Worm (Caenorhabditis elegans) whole organism, young adult: ENCODE results near the gene srd-49.
A peak's percentile ranks its signal among the peaks of the same experiment; 100 is the strongest.
"Not testable (repeated sequence)": the region's sequence is repeated elsewhere in the genome, so short reads cannot be mapped to it uniquely, and the experiment has no call there.

ENCODE experiments used
- C06A6.2 ChIP-seq: fragments of 200-800 bp; sonication (Bioruptor generic); conservative IDR thresholded peaks from 2 replicates; pipeline ENCODE4 v1.3.6; 2022; ENCODE audit warnings: missing genetic modification characterization, missing compliant biosample characterization
- C17E4.6 ChIP-seq: fragments of 200-800 bp; sonication (Bioruptor generic); IDR thresholded peaks from 2 replicates; pipeline ENCODE4 v1.3.6; 2022; ENCODE audit warnings: missing genetic modification reagents, missing genetic modification characterization, missing compliant biosample characterization
- D2030.7 ChIP-seq: fragments of 200-800 bp; sonication (Bioruptor generic); IDR thresholded peaks from 2 replicates; pipeline ENCODE4 v1.3.6; 2022; ENCODE audit warnings: missing genetic modification reagents, missing genetic modification characterization, missing compliant biosample characterization
- F33H1.4 ChIP-seq: fragments of 200-800 bp; sonication (Bioruptor generic); IDR thresholded peaks from 2 replicates; pipeline ENCODE4 v1.3.6; 2022; ENCODE audit warnings: missing genetic modification reagents, missing genetic modification characterization, missing compliant biosample characterization
- F37B4.10 ChIP-seq: fragments of 200-800 bp; sonication (Bioruptor generic); IDR thresholded peaks from 2 replicates; pipeline ENCODE4 v1.3.6; 2022; ENCODE audit warnings: missing genetic modification characterization, missing compliant biosample characterization
- K11D2.4 ChIP-seq: fragments of 200-800 bp; sonication (Bioruptor generic); IDR thresholded peaks from 2 replicates; pipeline ENCODE4 v1.3.6; 2022; ENCODE audit warnings: missing genetic modification reagents, missing genetic modification characterization, missing compliant biosample characterization
- Y53G8AR.9 ChIP-seq: fragments of 200-800 bp; sonication (Bioruptor generic); conservative IDR thresholded peaks from 2 replicates; pipeline ENCODE4 v1.3.6; 2022; ENCODE audit warnings: missing genetic modification reagents, missing genetic modification characterization, missing compliant biosample characterization
- Y56A3A.18 ChIP-seq: fragments of 200-800 bp; sonication (Bioruptor generic); IDR thresholded peaks from 2 replicates; pipeline ENCODE4 v1.3.6; 2022; ENCODE audit warnings: missing genetic modification reagents, missing genetic modification characterization, missing compliant biosample characterization
- Y95B8A.8 ChIP-seq: fragments of 200-800 bp; sonication (Bioruptor generic); IDR thresholded peaks from 2 replicates; pipeline ENCODE4 v1.3.6; 2022; ENCODE audit warnings: missing genetic modification reagents, missing genetic modification characterization, missing compliant biosample characterization
- ZK185.1 ChIP-seq: sonication (generic microtip); optimal IDR thresholded peaks from 2 replicates; lab custom pipeline; 2016; ENCODE audit warnings: mild to moderate bottlenecking, missing genetic modification characterization, missing compliant biosample characterization; ENCODE audit not compliant: poor library complexity, severe bottlenecking
- attf-6 ChIP-seq: fragments of 200-800 bp; sonication (Bioruptor generic); IDR thresholded peaks from 2 replicates; pipeline ENCODE4 v1.3.6; 2022; ENCODE audit warnings: missing genetic modification reagents, missing genetic modification characterization, missing compliant biosample characterization
- bed-1 ChIP-seq: fragments of 200-800 bp; sonication (Bioruptor generic); IDR thresholded peaks from 2 replicates; pipeline ENCODE4 v1.3.6; 2022; ENCODE audit warnings: missing genetic modification reagents, missing genetic modification characterization, missing compliant biosample characterization
- cebp-1 ChIP-seq, 2 experiments: fragments of 200-800 bp in 1 of 2; sonication (Bioruptor generic) in 1 of 2; sonication (generic microtip) in 1 of 2; IDR thresholded peaks in 1 of 2; optimal IDR thresholded peaks in 1 of 2; 2 replicates each; pipeline versions ENCODE4 v1.3.6 to Lab custom; 2017 to 2022; ENCODE audit warnings: missing compliant biosample characterization in 2 of 2, missing genetic modification characterization in 2 of 2, mild to moderate bottlenecking in 1 of 2, missing genetic modification reagents in 1 of 2, moderate library complexity in 1 of 2
- ceh-100 ChIP-seq: fragments of 200-800 bp; sonication (Bioruptor generic); IDR thresholded peaks from 2 replicates; pipeline ENCODE4 v1.3.6; 2022; ENCODE audit warnings: missing genetic modification reagents, missing genetic modification characterization, missing compliant biosample characterization
- ceh-91 ChIP-seq: fragments of 200-800 bp; sonication (Bioruptor generic); IDR thresholded peaks from 2 replicates; pipeline ENCODE4 v1.3.6; 2022; ENCODE audit warnings: missing genetic modification reagents, missing genetic modification characterization, missing compliant biosample characterization
- dox-1 ChIP-seq: fragments of 200-800 bp; sonication (Bioruptor generic); IDR thresholded peaks from 2 replicates; pipeline ENCODE4 v1.3.6; 2022; ENCODE audit warnings: missing genetic modification reagents, missing genetic modification characterization, missing compliant biosample characterization
- egl-44 ChIP-seq: fragments of 200-800 bp; sonication (Bioruptor generic); IDR thresholded peaks from 2 replicates; pipeline ENCODE4 v1.3.6; 2022; ENCODE audit warnings: missing genetic modification reagents, missing genetic modification characterization, missing compliant biosample characterization
- egrh-3 ChIP-seq: fragments of 200-800 bp; sonication (Bioruptor generic); IDR thresholded peaks from 2 replicates; pipeline ENCODE4 v1.3.6; 2022; ENCODE audit warnings: missing genetic modification reagents, missing genetic modification characterization, missing compliant biosample characterization
- ekl-4 ChIP-seq: fragments of 200-800 bp; sonication (Bioruptor generic); IDR thresholded peaks from 2 replicates; pipeline ENCODE4 v1.3.6; 2022; ENCODE audit warnings: missing genetic modification reagents, missing genetic modification characterization, missing compliant biosample characterization
- hmg-1.2 ChIP-seq: fragments of 200-800 bp; sonication (Bioruptor generic); IDR thresholded peaks from 2 replicates; pipeline ENCODE4 v1.3.6; 2022; ENCODE audit warnings: missing genetic modification reagents, missing genetic modification characterization, missing compliant biosample characterization
- hsf-1 ChIP-seq: fragments of 200-800 bp; sonication (Bioruptor generic); IDR thresholded peaks from 2 replicates; pipeline ENCODE4 v1.3.6; 2022; ENCODE audit warnings: missing genetic modification reagents, missing genetic modification characterization, missing compliant biosample characterization
- lag-1 ChIP-seq: fragments of 200-800 bp; sonication (Bioruptor generic); IDR thresholded peaks from 2 replicates; pipeline ENCODE4 v1.3.6; 2022; ENCODE audit warnings: missing genetic modification reagents, missing genetic modification characterization, missing compliant biosample characterization
- let-526 ChIP-seq: fragments of 200-800 bp; sonication (Bioruptor generic); IDR thresholded peaks from 2 replicates; pipeline ENCODE4 v1.3.6; 2022; ENCODE audit warnings: missing genetic modification reagents, missing genetic modification characterization, missing compliant biosample characterization
- lin-26 ChIP-seq: fragments of 200-800 bp; sonication (Bioruptor generic); IDR thresholded peaks from 2 replicates; pipeline ENCODE4 v1.3.6; 2022; ENCODE audit warnings: missing genetic modification reagents, missing genetic modification characterization, missing compliant biosample characterization
- madf-3 ChIP-seq: fragments of 200-800 bp; sonication (Bioruptor generic); IDR thresholded peaks from 2 replicates; pipeline ENCODE4 v1.3.6; 2022; ENCODE audit warnings: missing genetic modification reagents, missing genetic modification characterization, missing compliant biosample characterization
- madf-6 ChIP-seq: fragments of 200-800 bp; sonication (Bioruptor generic); IDR thresholded peaks from 2 replicates; pipeline ENCODE4 v1.3.6; 2022; ENCODE audit warnings: missing genetic modification reagents, missing genetic modification characterization, missing compliant biosample characterization
- madf-8 ChIP-seq: fragments of 200-800 bp; sonication (Bioruptor generic); conservative IDR thresholded peaks from 2 replicates; pipeline ENCODE4 v1.3.6; 2022; ENCODE audit warnings: missing genetic modification reagents, missing genetic modification characterization, missing compliant biosample characterization
- mcd-1 ChIP-seq: fragments of 200-800 bp; sonication (Bioruptor generic); IDR thresholded peaks from 2 replicates; pipeline ENCODE4 v1.3.6; 2022; ENCODE audit warnings: missing genetic modification reagents, missing genetic modification characterization, missing compliant biosample characterization
- nfyb-1 ChIP-seq: fragments of 200-800 bp; sonication (Bioruptor generic); IDR thresholded peaks from 2 replicates; pipeline ENCODE4 v1.3.6; 2022; ENCODE audit warnings: missing genetic modification reagents, missing genetic modification characterization, missing compliant biosample characterization
- pbrm-1 ChIP-seq: fragments of 200-800 bp; sonication (Bioruptor generic); IDR thresholded peaks from 2 replicates; pipeline ENCODE4 v1.3.6; 2022; ENCODE audit warnings: missing genetic modification reagents, missing genetic modification characterization, missing compliant biosample characterization
- rcor-1 ChIP-seq: fragments of 200-800 bp; sonication (Bioruptor generic); IDR thresholded peaks from 2 replicates; pipeline ENCODE4 v1.3.6; 2022; ENCODE audit warnings: missing genetic modification reagents, missing genetic modification characterization, missing compliant biosample characterization
- sea-2 ChIP-seq: fragments of 200-800 bp; sonication (Bioruptor generic); IDR thresholded peaks from 2 replicates; pipeline ENCODE4 v1.3.6; 2022; ENCODE audit warnings: missing genetic modification characterization, missing compliant biosample characterization
- xnd-1 ChIP-seq: sonication (generic microtip); optimal IDR thresholded peaks from 2 replicates; lab custom pipeline; 2016; ENCODE audit warnings: missing genotype, missing genetic modification reagents, missing genetic modification characterization, missing compliant biosample characterization
- ztf-28 ChIP-seq: fragments of 200-800 bp; sonication (Bioruptor generic); IDR thresholded peaks from 2 replicates; pipeline ENCODE4 v1.3.6; 2022; ENCODE audit warnings: missing genetic modification reagents, missing genetic modification characterization, missing compliant biosample characterization

srd-49 gene

DNA sequence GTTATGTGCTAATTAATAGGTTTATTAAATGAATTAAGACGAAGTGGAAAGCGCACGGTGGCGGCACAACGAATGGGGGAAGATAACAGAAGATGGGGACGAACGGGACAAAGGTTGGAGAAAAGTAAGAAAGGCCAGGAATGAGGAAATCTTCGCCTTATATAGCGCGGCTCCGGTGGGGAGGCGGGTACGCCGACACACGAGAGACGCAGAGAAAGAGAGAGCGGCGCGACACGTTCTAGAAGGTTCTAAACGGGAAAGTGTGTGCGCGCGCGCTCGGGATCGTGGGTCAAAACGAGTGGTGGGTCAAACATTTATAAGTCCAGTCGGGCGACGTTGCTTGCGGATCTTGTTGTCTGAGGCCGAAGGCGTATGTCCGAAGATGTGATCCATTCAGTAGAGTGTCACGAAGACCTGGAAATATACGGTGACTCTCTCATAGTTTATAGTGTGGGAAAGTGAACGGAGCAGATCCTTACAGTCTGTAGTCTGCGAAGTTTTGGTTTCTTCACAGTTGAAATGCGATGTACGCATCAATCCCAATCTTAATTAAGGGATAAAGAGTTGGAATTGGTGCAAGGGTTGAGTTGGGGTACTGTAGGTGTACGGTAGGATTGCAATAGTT lies 45.2 kb upstream of the srd-49 start:
- TF ChIP-seq K11D2.4 (GFP tag; lab: Robert Waterston, UW) (peak; percentile 84), madf-6 (GFP tag; lab: Robert Waterston, UW) (peak; percentile 94), C06A6.2 (GFP tag; lab: Robert Waterston, UW) (peak; percentile 44; the same call in 1 of the 2 replicates), F33H1.4 (peak; percentile 51), hsf-1 (GFP tag; lab: Robert Waterston, UW) (peak; percentile 99), hmg-1.2 (GFP tag; lab: Robert Waterston, UW) (peak; percentile 79), nfyb-1 (GFP tag; lab: Robert Waterston, UW) (0 out of 2 replicates have a peak, but pooled peaks have one; percentile 59), pbrm-1 (peak; percentile 57; the same call in 1 of the 2 replicates), bed-1 (0 out of 2 replicates have a peak, but pooled peaks have one; percentile 58), D2030.7 (peak; percentile 70), F37B4.10 (GFP tag; lab: Robert Waterston, UW) (0 out of 2 replicates have a peak, but pooled peaks have one; percentile 63), attf-6 (peak; percentile 23; the same call in 1 of the 2 replicates), egl-44 (GFP tag; lab: Robert Waterston, UW) (peak; percentile 63; the same call in 1 of the 2 replicates), ceh-100 (GFP tag; lab: Robert Waterston, UW) (peak; percentile 13; the same call in 1 of the 2 replicates), ceh-91 (GFP tag; lab: Robert Waterston, UW) (peak; percentile 43), dox-1 (GFP tag; lab: Robert Waterston, UW) (peak; percentile 76; the same call in 1 of the 2 replicates), Y53G8AR.9 (GFP tag; lab: Robert Waterston, UW) (peak; percentile 57; the same call in 1 of the 2 replicates), C17E4.6 (GFP tag; lab: Robert Waterston, UW) (peak; percentile 78), madf-8 (GFP tag; lab: Robert Waterston, UW) (peak; percentile 90), madf-3 (GFP tag; lab: Robert Waterston, UW) (peak; percentile 91), ekl-4 (peak; percentile 66; the same call in 1 of the 2 replicates), cebp-1 (GFP tag; IDR thresholded peaks at IDR 0.05; lab: Robert Waterston, UW) (peak; percentile 46; the same call in 1 of the 2 replicates), Y95B8A.8 (peak; percentile 60; the same call in 1 of the 2 replicates), rcor-1 (GFP tag; lab: Robert Waterston, UW) (peak; percentile 56; the same call in 1 of the 2 replicates), egrh-3 (GFP tag; lab: Robert Waterston, UW) (peak; percentile 60; the same call in 1 of the 2 replicates), ztf-28 (GFP tag; lab: Robert Waterston, UW) (0 out of 2 replicates have a peak, but pooled peaks have one; percentile 30), xnd-1 (tag; lab: Kevin White, UChicago) (peak; percentile 57), let-526 (GFP tag; lab: Robert Waterston, UW) (peak; percentile 49; the same call in 1 of the 2 replicates), mcd-1 (GFP tag; lab: Robert Waterston, UW) (peak; percentile 75)
- not testable (repeated sequence) for TF ChIP-seq cebp-1 (tag; optimal IDR thresholded peaks at IDR 0.05; lab: Kevin White, UChicago)

DNA sequence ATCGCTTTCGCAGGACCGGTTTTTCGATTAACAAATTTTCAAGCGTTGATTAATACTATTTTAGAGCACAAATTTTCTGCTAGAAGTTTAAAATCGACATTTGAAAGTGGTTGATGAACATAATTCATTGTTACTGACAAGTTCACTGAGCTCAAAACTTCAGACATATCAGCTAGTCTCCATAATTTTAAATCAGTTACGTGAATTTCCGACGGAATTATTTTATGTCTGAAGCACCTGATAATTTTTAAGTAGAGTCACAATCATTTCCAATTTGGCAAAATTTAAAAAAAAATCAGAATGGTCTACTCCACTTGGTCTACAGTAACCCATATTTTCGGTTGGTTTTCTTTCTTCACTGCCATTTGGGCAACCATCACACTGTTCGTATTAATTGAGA lies 42.6 kb upstream of the srd-49 start, which contains the start of gene str-118:
TSS of gene str-118 (plus strand) at position 301 of the 400 bp plus-strand sequence.
- TF ChIP-seq sea-2 (GFP tag; lab: Robert Waterston, UW) = no peak
- no peak for TF ChIP-seq nfyb-1 (GFP tag; lab: Robert Waterston, UW)
- no peak for TF ChIP-seq ZK185.1 (tag; lab: Kevin White, UChicago)
- no peak for TF ChIP-seq F33H1.4
- no peak for TF ChIP-seq Y56A3A.18 (GFP tag; lab: Robert Waterston, UW)
- TF ChIP-seq lin-26 (GFP tag; lab: Robert Waterston, UW) = no peak
- TF ChIP-seq attf-6 = no peak
- no peak for TF ChIP-seq lag-1 (GFP tag; lab: Robert Waterston, UW)
